Worm (Caenorhabditis elegans) whole organism, early embryonic: ENCODE measurements around the gene hyls-1.

ENCODE experiments used
- F13C5.2 ChIP-seq: sonication (generic microtip); optimal IDR thresholded peaks from 2 replicates; lab custom pipeline; 2017; ENCODE audit warnings: mild to moderate bottlenecking, missing genetic modification characterization, inconsistent platforms, missing compliant biosample characterization
- aly-1 ChIP-seq: sonication (generic microtip); optimal IDR thresholded peaks from 2 replicates; lab custom pipeline; 2016; ENCODE audit warnings: missing genetic modification characterization, missing compliant biosample characterization
- ama-1 ChIP-seq: fragments of 150-350 bp; optimal IDR thresholded peaks from 2 replicates; lab custom pipeline; 2014
- ceh-36 ChIP-seq: sonication (generic microtip); optimal IDR thresholded peaks from 2 replicates; lab custom pipeline; 2016; ENCODE audit warnings: missing genetic modification characterization, inconsistent platforms, missing compliant biosample characterization
- ets-7 ChIP-seq: sonication (generic microtip); optimal IDR thresholded peaks from 2 replicates; lab custom pipeline; 2016; ENCODE audit warnings: missing genotype, missing genetic modification characterization, missing compliant biosample characterization
- flt-1 ChIP-seq: fragments of 200-800 bp; sonication (Bioruptor generic); IDR thresholded peaks from 2 replicates; pipeline ENCODE4 v1.3.6; 2022; ENCODE audit warnings: missing genetic modification characterization, missing compliant biosample characterization
- hmbx-1 ChIP-seq: sonication (generic microtip); optimal IDR thresholded peaks from 2 replicates; lab custom pipeline; 2016; ENCODE audit warnings: mild to moderate bottlenecking, missing genetic modification characterization, missing compliant biosample characterization
- hmg-4 ChIP-seq: fragments of 200-800 bp; sonication (Bioruptor generic); optimal IDR thresholded peaks from 2 replicates; lab custom pipeline; 2018; ENCODE audit warnings: mild to moderate bottlenecking, missing genetic modification characterization, missing compliant biosample characterization
- hnd-1 ChIP-seq: sonication (generic microtip); optimal IDR thresholded peaks from 2 replicates; lab custom pipeline; 2016; ENCODE audit warnings: missing genetic modification characterization, missing compliant biosample characterization
- pes-1 ChIP-seq: fragments of 200-800 bp; sonication (Bioruptor generic); IDR thresholded peaks from 2 replicates; pipeline ENCODE4 v1.3.6; 2022; ENCODE audit warnings: missing genetic modification reagents, missing genetic modification characterization, missing compliant biosample characterization
- sea-1 ChIP-seq: fragments of 200-800 bp; sonication (Bioruptor generic); conservative IDR thresholded peaks from 2 replicates; pipeline ENCODE4 v1.3.6; 2022; ENCODE audit warnings: missing genetic modification characterization, missing compliant biosample characterization
- tbx-11 ChIP-seq: fragments of 200-800 bp; sonication (Bioruptor generic); IDR thresholded peaks from 2 replicates; pipeline ENCODE4 v1.3.6; 2022; ENCODE audit warnings: missing genetic modification characterization, missing compliant biosample characterization
- tra-4 ChIP-seq: sonication (generic microtip); optimal IDR thresholded peaks from 2 replicates; lab custom pipeline; 2017; ENCODE audit warnings: missing genetic modification characterization, missing compliant biosample characterization

DNA sequence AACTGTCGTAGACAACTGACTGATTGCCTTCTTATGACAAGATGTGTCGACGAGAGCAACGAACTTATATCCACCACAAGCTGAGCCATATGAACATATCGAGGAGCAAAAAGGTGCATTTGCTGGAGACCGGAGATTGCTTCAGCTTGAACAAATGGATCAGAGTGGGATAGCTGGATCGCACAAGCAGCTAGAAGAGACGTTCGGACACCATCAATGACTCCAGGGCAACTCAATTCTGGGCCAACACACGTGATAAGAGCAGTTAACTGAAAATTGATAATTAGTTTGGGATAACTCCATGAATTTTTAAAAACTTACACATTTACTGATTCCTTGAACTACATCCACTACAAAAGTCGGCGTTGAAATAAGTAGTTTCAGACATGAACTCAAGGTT lies 28.2 kb upstream of the hyls-1 start:
- TF ChIP-seq hmg-4 (no peak), ama-1 (lab: Kevin White, UChicago) (no peak), hmbx-1 (no peak), aly-1 (tag; lab: Kevin White, UChicago) (no peak), flt-1 (GFP tag; lab: Robert Waterston, UW) (no peak), tbx-11 (GFP tag; lab: Robert Waterston, UW) (no peak), F13C5.2 (tag; lab: Kevin White, UChicago) (no peak), ets-7 (tag; lab: Kevin White, UChicago) (no peak), hnd-1 (no peak), sea-1 (no peak), ceh-36 (no peak), pes-1 (GFP tag; lab: Robert Waterston, UW) (no peak), tra-4 (tag; lab: Kevin White, UChicago) (no peak)
